Fruit fly (Drosophila melanogaster): ENCODE measurements around the gene CG7215.

DNA sequence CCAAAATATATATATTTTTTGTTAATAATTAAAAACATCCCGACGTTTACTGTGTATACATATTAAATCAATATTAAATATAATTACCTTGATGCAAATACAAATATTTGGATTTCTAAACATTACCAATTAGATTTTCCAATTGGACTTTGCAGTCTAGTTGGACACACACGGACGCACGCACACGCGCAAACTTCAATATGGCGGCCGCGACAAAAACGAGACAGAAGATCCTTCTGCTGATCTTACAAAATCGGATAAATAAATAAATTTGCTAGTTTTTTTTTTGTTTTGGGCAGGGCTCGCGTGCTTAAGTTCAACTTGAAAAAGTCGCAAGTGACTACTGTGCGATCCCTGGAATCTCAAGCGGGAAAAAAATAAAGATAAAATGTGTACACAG lies 10.5 kb downstream of the CG7215 start:
- TF ChIP-seq CG4318 (GFP tag; optimal IDR thresholded peaks at IDR 0.05) (no peak), CG11294 (GFP tag; IDR thresholded peaks at IDR 0.05) (no peak), CG3032 (tag; optimal IDR thresholded peaks at IDR 0.05) (no peak), CG8119 (GFP tag; IDR thresholded peaks at IDR 0.05) (no peak), topi (GFP tag; optimal IDR thresholded peaks at IDR 0.05) (no peak), OdsH (GFP tag; optimal IDR thresholded peaks at IDR 0.05) (no peak), Hr4 (GFP tag; optimal IDR thresholded peaks at IDR 0.05) (no peak), Gug (GFP tag; IDR thresholded peaks at IDR 0.05) (no peak)
